Worm (Caenorhabditis elegans): ENCODE measurements around the gene F11D5.6.

DNA sequence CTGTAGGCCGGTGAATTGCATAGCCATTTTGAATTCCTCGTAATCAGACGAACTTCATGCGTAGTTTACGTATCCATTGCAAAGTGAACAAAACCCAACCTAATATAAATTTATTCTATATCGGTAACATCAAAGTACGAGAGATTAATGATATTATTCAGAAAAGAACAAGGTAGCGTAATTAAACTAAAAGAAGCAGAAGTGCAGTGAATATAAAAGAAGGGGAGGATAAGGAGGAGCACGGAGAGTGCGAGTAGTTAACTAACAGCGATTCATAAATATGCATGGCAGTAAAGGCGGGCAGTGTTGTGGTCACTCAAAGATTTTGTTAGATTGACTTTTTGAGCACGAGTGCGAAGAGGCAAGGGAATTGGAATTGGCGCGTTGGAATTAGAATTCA, 48.6 kb upstream of the F11D5.6 start, which contains the start of gene clc-3:
- TF ChIP-seq skn-1 (tag; optimal IDR thresholded peaks at IDR 0.05) (no peak), nfya-1 (tag; optimal IDR thresholded peaks at IDR 0.05; ENCODE audit: insufficient read depth) (no peak), elt-2 (tag; optimal IDR thresholded peaks at IDR 0.05) (no peak), unc-62 (GFP tag; optimal IDR thresholded peaks at IDR 0.05) (no peak), zag-1 (tag; optimal IDR thresholded peaks at IDR 0.05) (no peak)
